Worm (Caenorhabditis elegans) whole organism, early embryonic: Measurements from ENCODE around the gene fipr-9.

Experiments used
- B0310.2 ChIP-seq: sonication (generic microtip); optimal IDR thresholded peaks from 2 replicates; lab custom pipeline; 2016; ENCODE audit warnings: mild to moderate bottlenecking, missing genetic modification characterization, missing compliant biosample characterization
- F13C5.2 ChIP-seq: sonication (generic microtip); optimal IDR thresholded peaks from 2 replicates; lab custom pipeline; 2017; ENCODE audit warnings: mild to moderate bottlenecking, missing genetic modification characterization, inconsistent platforms, missing compliant biosample characterization
- aly-1 ChIP-seq: sonication (generic microtip); optimal IDR thresholded peaks from 2 replicates; lab custom pipeline; 2016; ENCODE audit warnings: missing genetic modification characterization, missing compliant biosample characterization
- ama-1 ChIP-seq: fragments of 150-350 bp; optimal IDR thresholded peaks from 2 replicates; lab custom pipeline; 2014
- ceh-13 ChIP-seq: fragments of 200-800 bp; sonication (Bioruptor generic); optimal IDR thresholded peaks from 2 replicates; lab custom pipeline; 2018; ENCODE audit warnings: mild to moderate bottlenecking, missing genetic modification characterization, missing compliant biosample characterization
- ets-7 ChIP-seq: sonication (generic microtip); optimal IDR thresholded peaks from 2 replicates; lab custom pipeline; 2016; ENCODE audit warnings: missing genotype, missing genetic modification characterization, missing compliant biosample characterization
- flt-1 ChIP-seq: fragments of 200-800 bp; sonication (Bioruptor generic); IDR thresholded peaks from 2 replicates; pipeline ENCODE4 v1.3.6; 2022; ENCODE audit warnings: missing genetic modification characterization, missing compliant biosample characterization
- hmg-4 ChIP-seq: fragments of 200-800 bp; sonication (Bioruptor generic); optimal IDR thresholded peaks from 2 replicates; lab custom pipeline; 2018; ENCODE audit warnings: mild to moderate bottlenecking, missing genetic modification characterization, missing compliant biosample characterization
- hnd-1 ChIP-seq: sonication (generic microtip); optimal IDR thresholded peaks from 2 replicates; lab custom pipeline; 2016; ENCODE audit warnings: missing genetic modification characterization, missing compliant biosample characterization
- pes-1 ChIP-seq: fragments of 200-800 bp; sonication (Bioruptor generic); IDR thresholded peaks from 2 replicates; pipeline ENCODE4 v1.3.6; 2022; ENCODE audit warnings: missing genetic modification reagents, missing genetic modification characterization, missing compliant biosample characterization
- scrt-1 ChIP-seq: fragments of 200-800 bp; sonication (Bioruptor generic); IDR thresholded peaks from 2 replicates; pipeline ENCODE4 v1.3.6; 2022; ENCODE audit warnings: missing genetic modification characterization, missing compliant biosample characterization
- sea-1 ChIP-seq: fragments of 200-800 bp; sonication (Bioruptor generic); conservative IDR thresholded peaks from 2 replicates; pipeline ENCODE4 v1.3.6; 2022; ENCODE audit warnings: missing genetic modification characterization, missing compliant biosample characterization

- TF ChIP-seq aly-1 (tag; lab: Kevin White, UChicago) (no peak), ama-1 (lab: Kevin White, UChicago) (no peak), F13C5.2 (tag; lab: Kevin White, UChicago) (no peak), B0310.2 (tag; lab: Kevin White, UChicago) (no peak), ets-7 (tag; lab: Kevin White, UChicago) (no peak), hnd-1 (no peak), sea-1 (GFP tag; lab: Robert Waterston, UW) (no peak), pes-1 (GFP tag; lab: Robert Waterston, UW) (no peak), hmg-4 (GFP tag; lab: Kevin White, UChicago) (no peak), flt-1 (GFP tag; lab: Robert Waterston, UW) (no peak), ceh-13 (GFP tag; lab: Kevin White, UChicago) (no peak), scrt-1 (GFP tag; lab: Robert Waterston, UW) (no peak)
Measured at ce11 chrV:10266050-10266449, 44.6 kb downstream of the fipr-9 start.
